Worm (Caenorhabditis elegans) whole organism, early embryonic: ENCODE measurements around the gene F25H9.2.

ENCODE experiments used
- B0310.2 ChIP-seq: sonication (generic microtip); optimal IDR thresholded peaks from 2 replicates; lab custom pipeline; 2016; ENCODE audit warnings: mild to moderate bottlenecking, missing genetic modification characterization, missing compliant biosample characterization
- F13C5.2 ChIP-seq: sonication (generic microtip); optimal IDR thresholded peaks from 2 replicates; lab custom pipeline; 2017; ENCODE audit warnings: mild to moderate bottlenecking, missing genetic modification characterization, inconsistent platforms, missing compliant biosample characterization
- aly-1 ChIP-seq: sonication (generic microtip); optimal IDR thresholded peaks from 2 replicates; lab custom pipeline; 2016; ENCODE audit warnings: missing genetic modification characterization, missing compliant biosample characterization
- ama-1 ChIP-seq: fragments of 150-350 bp; optimal IDR thresholded peaks from 2 replicates; lab custom pipeline; 2014
- ceh-13 ChIP-seq: fragments of 200-800 bp; sonication (Bioruptor generic); optimal IDR thresholded peaks from 2 replicates; lab custom pipeline; 2018; ENCODE audit warnings: mild to moderate bottlenecking, missing genetic modification characterization, missing compliant biosample characterization
- ceh-36 ChIP-seq: sonication (generic microtip); optimal IDR thresholded peaks from 2 replicates; lab custom pipeline; 2016; ENCODE audit warnings: missing genetic modification characterization, inconsistent platforms, missing compliant biosample characterization
- ets-7 ChIP-seq: sonication (generic microtip); optimal IDR thresholded peaks from 2 replicates; lab custom pipeline; 2016; ENCODE audit warnings: missing genotype, missing genetic modification characterization, missing compliant biosample characterization
- flt-1 ChIP-seq: fragments of 200-800 bp; sonication (Bioruptor generic); IDR thresholded peaks from 2 replicates; pipeline ENCODE4 v1.3.6; 2022; ENCODE audit warnings: missing genetic modification characterization, missing compliant biosample characterization
- hmbx-1 ChIP-seq: sonication (generic microtip); optimal IDR thresholded peaks from 2 replicates; lab custom pipeline; 2016; ENCODE audit warnings: mild to moderate bottlenecking, missing genetic modification characterization, missing compliant biosample characterization
- hmg-4 ChIP-seq: fragments of 200-800 bp; sonication (Bioruptor generic); optimal IDR thresholded peaks from 2 replicates; lab custom pipeline; 2018; ENCODE audit warnings: mild to moderate bottlenecking, missing genetic modification characterization, missing compliant biosample characterization
- hnd-1 ChIP-seq: sonication (generic microtip); optimal IDR thresholded peaks from 2 replicates; lab custom pipeline; 2016; ENCODE audit warnings: missing genetic modification characterization, missing compliant biosample characterization
- pes-1 ChIP-seq: fragments of 200-800 bp; sonication (Bioruptor generic); IDR thresholded peaks from 2 replicates; pipeline ENCODE4 v1.3.6; 2022; ENCODE audit warnings: missing genetic modification reagents, missing genetic modification characterization, missing compliant biosample characterization
- scrt-1 ChIP-seq: fragments of 200-800 bp; sonication (Bioruptor generic); IDR thresholded peaks from 2 replicates; pipeline ENCODE4 v1.3.6; 2022; ENCODE audit warnings: missing genetic modification characterization, missing compliant biosample characterization
- sea-1 ChIP-seq: fragments of 200-800 bp; sonication (Bioruptor generic); conservative IDR thresholded peaks from 2 replicates; pipeline ENCODE4 v1.3.6; 2022; ENCODE audit warnings: missing genetic modification characterization, missing compliant biosample characterization
- tbx-11 ChIP-seq: fragments of 200-800 bp; sonication (Bioruptor generic); IDR thresholded peaks from 2 replicates; pipeline ENCODE4 v1.3.6; 2022; ENCODE audit warnings: missing genetic modification characterization, missing compliant biosample characterization
- tbx-37 ChIP-seq: fragments of 200-800 bp; sonication (Bioruptor generic); conservative IDR thresholded peaks from 2 replicates; pipeline ENCODE4 v1.3.6; 2022; ENCODE audit warnings: missing genetic modification reagents, missing genetic modification characterization, missing compliant biosample characterization
- tra-4 ChIP-seq: sonication (generic microtip); optimal IDR thresholded peaks from 2 replicates; lab custom pipeline; 2017; ENCODE audit warnings: missing genetic modification characterization, missing compliant biosample characterization

The F25H9.2 gene

ce11 chrV:13473467-13473866 is 15.6 kb downstream of the F25H9.2 start, which contains the start of gene T10G3.1:
Gene T10G3.1, minus strand, starts transcription at chrV:13473679.
- TF ChIP-seq F13C5.2 (tag; lab: Kevin White, UChicago) (no peak), flt-1 (GFP tag; lab: Robert Waterston, UW) (no peak), ets-7 (tag; lab: Kevin White, UChicago) (no peak), aly-1 (tag; lab: Kevin White, UChicago) (no peak), ceh-36 (tag; lab: Kevin White, UChicago) (no peak), scrt-1 (GFP tag; lab: Robert Waterston, UW) (no peak), tbx-37 (GFP tag; lab: Robert Waterston, UW) (no peak), tra-4 (tag; lab: Kevin White, UChicago) (no peak), hmbx-1 (tag; lab: Kevin White, UChicago) (no peak), tbx-11 (GFP tag; lab: Robert Waterston, UW) (no peak), B0310.2 (tag; lab: Kevin White, UChicago) (no peak), sea-1 (no peak), ceh-13 (GFP tag; lab: Kevin White, UChicago) (no peak), pes-1 (no peak), ama-1 (lab: Kevin White, UChicago) (no peak), hmg-4 (no peak), hnd-1 (tag; lab: Kevin White, UChicago) (no peak)

- TF ChIP-seq ceh-36 (tag; lab: Kevin White, UChicago) = no peak
- TF ChIP-seq ama-1 (lab: Kevin White, UChicago) = no peak
- no peak for TF ChIP-seq tbx-11 (GFP tag; lab: Robert Waterston, UW)
- no peak for TF ChIP-seq aly-1 (tag; lab: Kevin White, UChicago)
- TF ChIP-seq pes-1 = no peak
- no peak for TF ChIP-seq tbx-37 (GFP tag; lab: Robert Waterston, UW)
- TF ChIP-seq tra-4 (tag; lab: Kevin White, UChicago) = no peak
- TF ChIP-seq ets-7 (tag; lab: Kevin White, UChicago) = no peak
- TF ChIP-seq hnd-1 (tag; lab: Kevin White, UChicago) = no peak
- TF ChIP-seq F13C5.2 (tag; lab: Kevin White, UChicago) = no peak
- no peak for TF ChIP-seq scrt-1 (GFP tag; lab: Robert Waterston, UW)
- TF ChIP-seq B0310.2 (tag; lab: Kevin White, UChicago) = no peak
- TF ChIP-seq hmbx-1 (tag; lab: Kevin White, UChicago) = no peak
- TF ChIP-seq hmg-4 = no peak
- no peak for TF ChIP-seq sea-1
Observed at ce11 chrV:13476350-13476749, 18.5 kb downstream of the F25H9.2 start, which contains the start of gene T10G3.8. Gene T10G3.8, minus strand, starts transcription at chrV:13476450.

DNA sequence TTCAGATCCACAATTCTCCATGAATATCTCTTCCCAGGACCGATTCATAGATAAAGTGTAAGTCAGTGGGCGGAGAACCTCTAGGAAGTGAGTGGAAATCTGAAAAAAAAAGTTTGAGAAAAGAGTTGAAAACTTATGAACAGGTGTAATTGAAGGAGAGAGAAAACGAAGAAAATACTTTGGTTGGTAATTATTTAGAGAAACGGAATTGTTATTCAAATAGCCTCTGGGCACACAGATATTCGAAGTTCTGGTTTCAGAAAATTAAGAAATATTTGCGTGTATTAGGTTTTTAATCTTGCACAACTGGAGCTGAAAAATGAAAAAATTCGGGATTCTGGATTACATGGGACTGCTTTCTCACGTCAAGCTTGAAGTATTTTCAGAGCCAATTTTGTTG is 21.9 kb downstream of the F25H9.2 start, which contains the start of gene T10G3.2:
TSS of gene T10G3.2 (minus strand) at position 101 of the 400 bp plus-strand sequence.
- no peak for TF ChIP-seq hnd-1 (tag; lab: Kevin White, UChicago)
- TF ChIP-seq aly-1 (tag; lab: Kevin White, UChicago) = no peak
- no peak for TF ChIP-seq ets-7 (tag; lab: Kevin White, UChicago)
- TF ChIP-seq ama-1 (lab: Kevin White, UChicago) = no peak
- TF ChIP-seq flt-1 (GFP tag; lab: Robert Waterston, UW) = no peak
- TF ChIP-seq sea-1 = no peak
- TF ChIP-seq ceh-13 (GFP tag; lab: Kevin White, UChicago) = no peak
- TF ChIP-seq pes-1 = no peak

- TF ChIP-seq ama-1 (lab: Kevin White, UChicago) (no peak), F13C5.2 (tag; lab: Kevin White, UChicago) (no peak), tbx-37 (GFP tag; lab: Robert Waterston, UW) (no peak), hmg-4 (no peak)
Observed at ce11 chrV:13484339-13484738, 26.5 kb downstream of the F25H9.2 start, which contains the start of gene T10G3.4. Gene T10G3.4, minus strand, starts transcription at chrV:13484439.

- TF ChIP-seq tbx-11 (GFP tag; lab: Robert Waterston, UW) (no peak), pes-1 (no peak), tbx-37 (GFP tag; lab: Robert Waterston, UW) (no peak), ceh-13 (GFP tag; lab: Kevin White, UChicago) (no peak), scrt-1 (GFP tag; lab: Robert Waterston, UW) (no peak), aly-1 (tag; lab: Kevin White, UChicago) (no peak), B0310.2 (tag; lab: Kevin White, UChicago) (no peak), tra-4 (tag; lab: Kevin White, UChicago) (no peak), hmg-4 (no peak), F13C5.2 (tag; lab: Kevin White, UChicago) (no peak), hnd-1 (tag; lab: Kevin White, UChicago) (no peak), ets-7 (tag; lab: Kevin White, UChicago) (no peak), ama-1 (lab: Kevin White, UChicago) (no peak), ceh-36 (tag; lab: Kevin White, UChicago) (no peak), hmbx-1 (tag; lab: Kevin White, UChicago) (no peak), flt-1 (GFP tag; lab: Robert Waterston, UW) (no peak)
Observed at ce11 chrV:13485732-13486131, 27.8 kb downstream of the F25H9.2 start.

ce11 chrV:13488297-13488803 is 30.5 kb downstream of the F25H9.2 start:
- TF ChIP-seq tra-4 (tag; lab: Kevin White, UChicago) (no peak), ceh-36 (tag; lab: Kevin White, UChicago) (no peak), pes-1 (no peak), scrt-1 (GFP tag; lab: Robert Waterston, UW) (no peak), tbx-11 (GFP tag; lab: Robert Waterston, UW) (no peak), hmbx-1 (tag; lab: Kevin White, UChicago) (no peak), aly-1 (tag; lab: Kevin White, UChicago) (no peak), hmg-4 (no peak), ceh-13 (GFP tag; lab: Kevin White, UChicago) (no peak), ets-7 (tag; lab: Kevin White, UChicago) (no peak), flt-1 (GFP tag; lab: Robert Waterston, UW) (no peak), tbx-37 (GFP tag; lab: Robert Waterston, UW) (no peak), ama-1 (lab: Kevin White, UChicago) (no peak), F13C5.2 (tag; lab: Kevin White, UChicago) (no peak)

DNA sequence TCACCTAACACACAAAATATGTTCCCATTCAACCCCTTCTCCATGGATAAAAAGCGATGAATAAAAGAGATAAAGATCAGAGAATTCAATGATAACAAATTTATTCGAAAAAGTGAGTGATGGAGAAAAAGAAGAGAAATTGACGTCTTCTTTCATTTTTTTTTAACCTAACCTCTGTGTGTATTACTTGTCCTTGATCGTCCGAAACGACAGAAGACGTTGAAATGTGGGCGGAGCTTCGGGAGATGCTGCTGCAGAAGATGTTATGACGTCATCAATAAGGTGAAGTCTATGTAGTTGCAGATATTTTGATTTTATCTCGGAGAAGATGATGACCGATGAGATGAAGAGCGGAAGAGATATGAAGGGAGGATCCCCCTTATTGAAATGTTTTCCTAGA is 31.9 kb downstream of the F25H9.2 start, which contains the start of gene T10G3.3:
TSS of gene T10G3.3 (minus strand) at position 370 of the 400 bp plus-strand sequence.
- no peak for TF ChIP-seq tbx-11 (GFP tag; lab: Robert Waterston, UW)
- TF ChIP-seq scrt-1 (GFP tag; lab: Robert Waterston, UW) = no peak
- no peak for TF ChIP-seq F13C5.2 (tag; lab: Kevin White, UChicago)
- no peak for TF ChIP-seq B0310.2 (tag; lab: Kevin White, UChicago)
- TF ChIP-seq tra-4 (tag; lab: Kevin White, UChicago) = no peak
- no peak for TF ChIP-seq tbx-37 (GFP tag; lab: Robert Waterston, UW)
- TF ChIP-seq hnd-1 (tag; lab: Kevin White, UChicago) = no peak
- TF ChIP-seq ceh-13 (GFP tag; lab: Kevin White, UChicago) = no peak
- no peak for TF ChIP-seq hmbx-1 (tag; lab: Kevin White, UChicago)
- TF ChIP-seq aly-1 (tag; lab: Kevin White, UChicago) = no peak
- TF ChIP-seq hmg-4 = no peak
- TF ChIP-seq pes-1 = no peak
- TF ChIP-seq ets-7 (tag; lab: Kevin White, UChicago) = no peak
- TF ChIP-seq ama-1 (lab: Kevin White, UChicago) = no peak
- TF ChIP-seq flt-1 (GFP tag; lab: Robert Waterston, UW) = no peak
